Worm (Caenorhabditis elegans): ENCODE results near the gene Y43F4B.10.

- no peak for TF ChIP-seq lin-39 (tag; optimal IDR thresholded peaks at IDR 0.05)
- TF ChIP-seq nhr-237 (tag; optimal IDR thresholded peaks at IDR 0.05) = no peak
- TF ChIP-seq elt-3 (tag; optimal IDR thresholded peaks at IDR 0.05) = no peak
- no peak for TF ChIP-seq ztf-11 (tag; optimal IDR thresholded peaks at IDR 0.05)
- no peak for TF ChIP-seq elt-1 (tag; optimal IDR thresholded peaks at IDR 0.05)
- no peak for TF ChIP-seq fkh-2 (tag; optimal IDR thresholded peaks at IDR 0.05)
- no peak for TF ChIP-seq nhr-11 (tag; optimal IDR thresholded peaks at IDR 0.05)
- TF ChIP-seq ztf-4 (tag; optimal IDR thresholded peaks at IDR 0.05) = no peak
These were observed 10.9 kb downstream of the Y43F4B.10 start, which contains the start of gene F53A2.1 for ce11 chrIII:13324739-13325138.
